Fruit fly (Drosophila melanogaster) whole organism, wandering third instar larva: ENCODE data around the gene CG32055.

Experiments used
- CG32264 ChIP-seq: fragments of 200-800 bp; sonication (Bioruptor generic); optimal IDR thresholded peaks from 2 replicates; lab custom pipeline; 2016; ENCODE audit warnings: missing biosample characterization, missing genetic modification characterization
- CrebA ChIP-seq: fragments of 200-800 bp; sonication (Bioruptor generic); optimal IDR thresholded peaks from 2 replicates; lab custom pipeline; 2016; ENCODE audit warnings: missing biosample characterization, mild to moderate bottlenecking, missing genetic modification characterization, borderline replicate concordance
- Dfd ChIP-seq: fragments of >200 bp; optimal IDR thresholded peaks from 2 replicates; lab custom pipeline; 2017; ENCODE audit warnings: missing biosample characterization, missing genetic modification characterization
- Dif ChIP-seq: fragments of 200-275, 200-300 bp; sonication (Bioruptor generic); optimal IDR thresholded peaks from 2 replicates; lab custom pipeline; 2018; ENCODE audit warnings: missing biosample characterization, missing genetic modification characterization; ENCODE audit not compliant: partially characterized antibody
- GATAd ChIP-seq: sonication (Bioruptor generic); optimal IDR thresholded peaks from 2 replicates; lab custom pipeline; 2016; ENCODE audit warnings: missing biosample characterization, missing genetic modification characterization
- HLH106 ChIP-seq: fragments of 200-800 bp; optimal IDR thresholded peaks from 3 replicates; lab custom pipeline; 2019; ENCODE audit warnings: missing biosample characterization, mild to moderate bottlenecking, missing genetic modification characterization, moderate library complexity
- Hnf4 ChIP-seq: fragments of 200-800 bp; sonication (Bioruptor generic); optimal IDR thresholded peaks from 2 replicates; lab custom pipeline; 2016; ENCODE audit warnings: missing biosample characterization, mild to moderate bottlenecking, missing genetic modification characterization
- Hr78 ChIP-seq: fragments of >200 bp; optimal IDR thresholded peaks from 2 replicates; lab custom pipeline; 2017; ENCODE audit warnings: missing biosample characterization, missing genetic modification characterization
- Hr83 ChIP-seq: fragments of 200-300 bp; sonication (Bioruptor generic); optimal IDR thresholded peaks from 2 replicates; lab custom pipeline; 2016; ENCODE audit warnings: missing biosample characterization, mild to moderate bottlenecking, missing genetic modification characterization, moderate library complexity; ENCODE audit not compliant: poor library complexity, severe bottlenecking
- Jra ChIP-seq: sonication (Bioruptor generic); optimal IDR thresholded peaks from 2 replicates; lab custom pipeline; 2016; ENCODE audit warnings: missing biosample characterization, missing genetic modification characterization
- Myc ChIP-seq: fragments of >200 bp; optimal IDR thresholded peaks from 2 replicates; lab custom pipeline; 2017
- N ChIP-seq: fragments of >200 bp; optimal IDR thresholded peaks from 2 replicates; lab custom pipeline; 2018; ENCODE audit warnings: missing biosample characterization, missing external identifiers, missing genetic modification characterization
- OdsH ChIP-seq: fragments of 200-800 bp; sonication (Bioruptor generic); optimal IDR thresholded peaks from 2 replicates; lab custom pipeline; 2016; ENCODE audit warnings: missing biosample characterization, mild to moderate bottlenecking, missing genetic modification characterization
- Rel ChIP-seq, 2 experiments: fragments of 200-800 bp; sonication (Bioruptor generic) in 1 of 2; optimal IDR thresholded peaks; 2 replicates in 1 of 2; 3 replicates in 1 of 2; lab custom pipeline; 2016 to 2019; ENCODE audit warnings: mild to moderate bottlenecking in 2 of 2, missing biosample characterization in 2 of 2, missing genetic modification characterization in 2 of 2, moderate library complexity in 1 of 2
- Sp1 ChIP-seq: fragments of 200-800 bp; sonication (Bioruptor generic); optimal IDR thresholded peaks from 3 replicates; lab custom pipeline; 2019; ENCODE audit warnings: missing biosample characterization, mild to moderate bottlenecking, missing genetic modification characterization, moderate library complexity
- br ChIP-seq: fragments of 200-800 bp; sonication (Bioruptor generic); optimal IDR thresholded peaks from 2 replicates; lab custom pipeline; 2016; ENCODE audit warnings: missing biosample characterization, missing genetic modification characterization
- dl ChIP-seq, 2 experiments: fragments of 175-275, 200-275 bp in 1 of 2; fragments of 200-275 bp in 1 of 2; sonication (Bioruptor generic); optimal IDR thresholded peaks; lab custom pipeline; 2018; ENCODE audit warnings: mild to moderate bottlenecking in 2 of 2, missing biosample characterization in 2 of 2, missing genetic modification characterization in 2 of 2, moderate library complexity in 2 of 2; ENCODE audit not compliant: partially characterized antibody in 2 of 2, insufficient read depth in 1 of 2
- dmrt93B ChIP-seq: fragments of 200-800 bp; sonication (Bioruptor generic); optimal IDR thresholded peaks from 2 replicates; lab custom pipeline; 2018; ENCODE audit warnings: missing biosample characterization, mild to moderate bottlenecking, missing genetic modification characterization
- dsf ChIP-seq: sonication (Bioruptor generic); optimal IDR thresholded peaks from 2 replicates; lab custom pipeline; 2016; ENCODE audit warnings: missing biosample characterization, missing genetic modification characterization, borderline replicate concordance
- foxo ChIP-seq, 2 experiments: fragments of 200-800 bp; sonication (Bioruptor generic); optimal IDR thresholded peaks; 2 replicates in 1 of 2; 3 replicates in 1 of 2; lab custom pipeline; 2016 to 2017; ENCODE audit warnings: missing biosample characterization in 2 of 2, missing genetic modification characterization in 2 of 2
- fru ChIP-seq: fragments of 200-800 bp; sonication (Bioruptor generic); optimal IDR thresholded peaks from 3 replicates; lab custom pipeline; 2016; ENCODE audit warnings: missing biosample characterization, mild to moderate bottlenecking, missing genetic modification characterization
- h ChIP-seq: fragments of 200-800 bp; sonication (Bioruptor generic); optimal IDR thresholded peaks from 3 replicates; lab custom pipeline; 2016; ENCODE audit warnings: missing biosample characterization, mild to moderate bottlenecking, missing genetic modification characterization
- jim ChIP-seq: fragments of 175-275, 200-325 bp; sonication (Bioruptor generic); optimal IDR thresholded peaks from 2 replicates; lab custom pipeline; 2016; ENCODE audit warnings: missing biosample characterization, mild to moderate bottlenecking, missing genetic modification characterization
- lola ChIP-seq: fragments of >200 bp; optimal IDR thresholded peaks from 2 replicates; lab custom pipeline; 2017; ENCODE audit warnings: missing biosample characterization, missing genetic modification characterization
- pan ChIP-seq: fragments of >200 bp; optimal IDR thresholded peaks from 2 replicates; lab custom pipeline; 2017
- psq ChIP-seq: fragments of 200-800 bp; sonication (Bioruptor generic); optimal IDR thresholded peaks from 3 replicates; lab custom pipeline; 2017; ENCODE audit warnings: missing biosample characterization, mild to moderate bottlenecking, missing genetic modification characterization, moderate library complexity
- sage ChIP-seq: fragments of 200-800 bp; sonication (Bioruptor generic); optimal IDR thresholded peaks from 2 replicates; lab custom pipeline; 2016; ENCODE audit warnings: missing biosample characterization, mild to moderate bottlenecking, missing genetic modification characterization
- sv ChIP-seq: fragments of 200-800 bp; sonication (Bioruptor generic); optimal IDR thresholded peaks from 3 replicates; lab custom pipeline; 2016; ENCODE audit warnings: missing biosample characterization, missing genetic modification characterization
- tai ChIP-seq: sonication (Bioruptor generic); optimal IDR thresholded peaks from 2 replicates; lab custom pipeline; 2016; ENCODE audit warnings: missing biosample characterization, missing genetic modification characterization
- usp ChIP-seq: fragments of >200 bp; optimal IDR thresholded peaks from 2 replicates; lab custom pipeline; 2017; ENCODE audit warnings: missing biosample characterization, missing genetic modification characterization
- woc ChIP-seq: sonication (Bioruptor generic); optimal IDR thresholded peaks from 2 replicates; lab custom pipeline; 2016; ENCODE audit warnings: missing biosample characterization, mild to moderate bottlenecking, missing genetic modification characterization

Gene CG32055

DNA sequence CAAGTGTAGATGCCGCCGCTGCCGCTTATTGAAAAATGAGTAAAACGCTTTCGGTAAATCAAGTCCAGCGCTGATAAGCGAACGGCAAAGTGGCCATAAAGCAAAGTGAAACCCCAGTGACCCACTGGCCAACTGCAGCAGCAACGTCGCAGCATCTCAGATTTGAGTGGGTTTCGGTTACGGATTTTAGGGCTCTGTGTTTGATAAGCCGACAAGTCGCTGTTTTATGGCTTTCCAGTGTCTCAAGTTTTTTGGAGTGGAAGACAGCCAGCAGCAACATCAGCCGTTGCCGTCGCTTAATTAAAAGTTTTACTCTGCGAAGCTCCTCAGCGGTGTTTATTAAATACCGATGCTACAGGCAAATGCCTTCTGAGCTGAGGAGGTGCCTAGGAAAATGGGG is 22.6 kb downstream of the CG32055 start:
- TF ChIP-seq Dfd (GFP tag; lab: Kevin White, UChicago) (no peak), HLH106 (tag; lab: Kevin White, UChicago) (no peak), Dif (GFP tag; lab: Kevin White, UChicago) (no peak), N (GFP tag; lab: Kevin White, UChicago) (no peak), CG32264 (GFP tag; lab: Kevin White, UChicago) (no peak)

DNA sequence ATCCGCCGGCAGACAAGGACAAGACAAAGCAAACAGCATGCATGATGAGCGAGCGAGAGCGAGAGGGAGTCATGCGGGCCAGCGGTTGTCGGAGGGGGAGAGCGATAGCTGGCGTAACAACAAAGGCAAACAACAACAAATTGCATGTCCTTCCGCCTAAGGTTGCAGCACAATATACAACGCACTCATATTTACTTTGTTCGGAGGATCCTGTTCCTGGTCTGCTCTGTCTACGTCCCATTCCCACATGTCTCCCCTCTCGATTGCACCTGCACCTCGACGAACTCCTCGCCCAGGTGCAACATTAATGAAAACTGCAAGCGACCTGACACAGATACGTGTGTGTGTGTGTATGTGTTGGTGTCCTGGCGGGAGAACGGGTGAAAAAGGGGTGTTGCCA is 30.8 kb downstream of the CG32055 start:
- no peak for TF ChIP-seq Hnf4 (GFP tag; lab: Kevin White, UChicago)
- no peak for TF ChIP-seq sv (GFP tag; lab: Kevin White, UChicago)
- TF ChIP-seq psq (GFP tag; lab: Kevin White, UChicago), result no peak
- TF ChIP-seq dmrt93B, result no peak
- TF ChIP-seq HLH106 (tag; lab: Kevin White, UChicago), result no peak
- TF ChIP-seq Jra (GFP tag; lab: Kevin White, UChicago), result no peak
- TF ChIP-seq lola (GFP tag; lab: Kevin White, UChicago), result no peak
- TF ChIP-seq N (GFP tag; lab: Kevin White, UChicago), result no peak
- no peak for TF ChIP-seq foxo (GFP tag; optimal IDR thresholded peaks at IDR 0.05; lab: Kevin White, UChicago)
- no peak for TF ChIP-seq dsf (GFP tag; lab: Kevin White, UChicago)
- no peak for TF ChIP-seq tai (GFP tag; lab: Kevin White, UChicago)
- TF ChIP-seq Dfd (GFP tag; lab: Kevin White, UChicago), result no peak
- TF ChIP-seq br (GFP tag; lab: Kevin White, UChicago), result no peak
- TF ChIP-seq h (GFP tag; lab: Kevin White, UChicago), result no peak
- no peak for TF ChIP-seq sage (GFP tag; lab: Kevin White, UChicago)
- TF ChIP-seq OdsH (GFP tag; lab: Kevin White, UChicago), result no peak
- TF ChIP-seq CrebA, result no peak
- TF ChIP-seq pan, result no peak
- TF ChIP-seq, all 38 proteins: peak for 0

DNA sequence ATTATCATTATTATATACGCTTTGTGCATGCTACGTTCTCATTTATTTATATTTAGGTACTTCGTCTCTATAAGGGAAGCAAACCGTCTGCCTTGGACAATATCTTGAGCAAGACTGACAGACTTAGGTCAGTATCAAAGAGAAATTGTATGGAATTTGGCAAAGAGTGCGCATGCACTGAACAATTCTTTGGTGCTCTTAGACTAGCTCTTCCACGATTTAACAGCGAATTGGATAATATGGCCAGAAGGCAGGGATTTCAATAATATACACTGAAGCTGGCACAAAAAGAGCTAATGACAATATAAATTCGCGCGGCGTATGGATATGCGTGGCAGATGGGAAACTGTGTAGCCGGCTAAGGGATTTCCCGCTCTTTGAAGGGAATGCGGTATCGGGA is 33.1 kb downstream of the CG32055 start:
- TF ChIP-seq sage (GFP tag; lab: Kevin White, UChicago), result no peak
- TF ChIP-seq Rel (GFP tag; optimal IDR thresholded peaks at IDR 0.05; lab: Kevin White, UChicago), result no peak
- TF ChIP-seq Rel (tag; optimal IDR thresholded peaks at IDR 0.05; lab: Kevin White, UChicago), result no peak
- TF ChIP-seq sv (GFP tag; lab: Kevin White, UChicago), result no peak
- no peak for TF ChIP-seq Dfd (GFP tag; lab: Kevin White, UChicago)
- no peak for TF ChIP-seq Hr78
- TF ChIP-seq Myc (lab: Kevin White, UChicago), result no peak
- no peak for TF ChIP-seq fru (GFP tag; lab: Kevin White, UChicago)
- no peak for TF ChIP-seq CrebA
- no peak for TF ChIP-seq usp (GFP tag; lab: Kevin White, UChicago)
- TF ChIP-seq pan, result no peak
- TF ChIP-seq lola (GFP tag; lab: Kevin White, UChicago), result no peak
- TF ChIP-seq woc (GFP tag; lab: Kevin White, UChicago), result no peak
- no peak for TF ChIP-seq Sp1 (GFP tag; lab: Kevin White, UChicago)
- no peak for TF ChIP-seq CG32264 (GFP tag; lab: Kevin White, UChicago)
- no peak for TF ChIP-seq dsf (GFP tag; lab: Kevin White, UChicago)
- no peak for TF ChIP-seq OdsH (GFP tag; lab: Kevin White, UChicago)
- TF ChIP-seq h (GFP tag; lab: Kevin White, UChicago), result no peak
- TF ChIP-seq HLH106 (tag; lab: Kevin White, UChicago), result no peak
- TF ChIP-seq br (GFP tag; lab: Kevin White, UChicago), result no peak
- TF ChIP-seq, all 38 proteins: peak for 0

DNA sequence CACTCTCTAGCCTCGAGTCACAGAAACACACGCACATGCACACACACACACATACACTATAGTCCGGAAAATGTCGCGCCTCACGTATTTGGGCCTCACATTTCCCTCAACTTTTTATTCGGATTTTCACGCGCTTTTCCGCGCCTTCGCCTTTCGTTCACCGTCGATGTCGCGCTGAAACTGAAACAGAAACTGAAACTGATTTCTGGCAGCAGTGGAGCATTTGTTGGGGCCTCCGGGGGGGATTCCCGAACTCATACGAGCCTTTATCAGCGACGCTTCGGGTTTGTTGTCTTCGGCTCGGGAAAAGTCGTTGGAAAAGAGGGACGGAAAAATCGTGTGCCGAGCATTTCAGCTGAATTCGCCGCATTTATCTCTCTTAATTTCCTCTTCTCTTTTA is 34.0 kb downstream of the CG32055 start, which contains the start of gene dpr10:
Gene dpr10 (minus strand): TSS at position 185 of the 400 bp plus-strand sequence.
- TF ChIP-seq Dfd (GFP tag; lab: Kevin White, UChicago) (no peak), sage (GFP tag; lab: Kevin White, UChicago) (no peak), Hr78 (no peak), N (GFP tag; lab: Kevin White, UChicago) (no peak), Hr83 (GFP tag; lab: Kevin White, UChicago) (no peak), OdsH (GFP tag; lab: Kevin White, UChicago) (no peak), HLH106 (tag; lab: Kevin White, UChicago) (no peak), sv (GFP tag; lab: Kevin White, UChicago) (no peak), jim (GFP tag; lab: Kevin White, UChicago) (no peak), dmrt93B (no peak), tai (GFP tag; lab: Kevin White, UChicago) (no peak), dl (GFP tag; optimal IDR thresholded peaks at IDR 0.05; lab: Kevin White, UChicago; ENCODE audit: insufficient read depth in 1 of 2, partially characterized antibody in 2 of 2) (no peak), GATAd (GFP tag; lab: Kevin White, UChicago) (no peak), CrebA (no peak), lola (GFP tag; lab: Kevin White, UChicago) (no peak), h (GFP tag; lab: Kevin White, UChicago) (no peak)
